Fruit fly (Drosophila melanogaster): Measurements from ENCODE around the gene CG42542.

- TF ChIP-seq cnc (optimal IDR thresholded peaks at IDR 0.05) = no peak
- peak; percentile 48 for TF ChIP-seq CG12768 (GFP tag; optimal IDR thresholded peaks at IDR 0.05)
Measured at dm6 chr3R:15243452-15243851, 47.1 kb downstream of the CG42542 start.

Data from whole organism, adult.